Worm (Caenorhabditis elegans) whole organism, early embryonic: Measurements from ENCODE around the gene Y41E3.22.

Source experiments
- aly-1 ChIP-seq: sonication (generic microtip); optimal IDR thresholded peaks from 2 replicates; lab custom pipeline; 2016; ENCODE audit warnings: missing genetic modification characterization, missing compliant biosample characterization
- hmbx-1 ChIP-seq: sonication (generic microtip); optimal IDR thresholded peaks from 2 replicates; lab custom pipeline; 2016; ENCODE audit warnings: mild to moderate bottlenecking, missing genetic modification characterization, missing compliant biosample characterization

DNA sequence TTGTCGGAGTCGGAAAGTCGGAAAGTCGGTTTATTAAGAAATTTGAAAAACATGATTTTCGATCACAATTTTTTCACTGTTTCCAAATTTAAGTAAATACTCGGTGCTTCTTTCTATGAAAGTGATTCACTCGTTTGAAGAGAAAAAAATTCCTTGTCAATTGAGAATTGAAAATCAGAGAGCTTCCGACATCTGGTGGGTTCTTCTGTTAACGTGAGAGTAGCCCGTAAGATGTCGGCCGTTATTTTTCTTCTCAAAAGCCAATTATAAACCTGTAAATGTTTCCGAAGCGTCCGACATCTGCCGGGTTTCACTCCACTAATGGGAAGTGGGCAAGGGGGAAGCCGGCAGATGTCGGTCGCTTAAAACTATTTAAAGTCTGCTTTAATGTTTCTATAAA lies 34.5 kb downstream of the Y41E3.22 start:
- no peak for TF ChIP-seq aly-1
- TF ChIP-seq hmbx-1 (tag; lab: Kevin White, UChicago), result no peak
